Worm (Caenorhabditis elegans) whole organism, L2 larva: Measurements from ENCODE around the gene vps-16.

Experiments
- F13H6.1 ChIP-seq: sonication (generic microtip); optimal IDR thresholded peaks from 2 replicates; lab custom pipeline; 2016; ENCODE audit warnings: missing genetic modification characterization, missing compliant biosample characterization
- R02D3.7 ChIP-seq: fragments of 150-350 bp; optimal IDR thresholded peaks from 2 replicates; lab custom pipeline; 2014; ENCODE audit warnings: missing biosample characterization, missing genetic modification characterization
- Y55F3AM.14 ChIP-seq: fragments of 200-800 bp; sonication (Bioruptor generic); optimal IDR thresholded peaks from 2 replicates; lab custom pipeline; 2018; ENCODE audit warnings: mild to moderate bottlenecking, missing genetic modification characterization, missing compliant biosample characterization
- alr-1 ChIP-seq: fragments of 150-350 bp; optimal IDR thresholded peaks from 2 replicates; lab custom pipeline; 2014; ENCODE audit warnings: missing biosample characterization, missing genetic modification characterization
- aly-2 ChIP-seq: fragments of 150-350 bp; optimal IDR thresholded peaks from 2 replicates; lab custom pipeline; 2014; ENCODE audit warnings: missing biosample characterization, missing genetic modification characterization
- blmp-1 ChIP-seq: sonication (generic microtip); optimal IDR thresholded peaks from 2 replicates; lab custom pipeline; 2017; ENCODE audit warnings: missing genetic modification characterization, mild to moderate bottlenecking, missing compliant biosample characterization, antibody characterized with exemption, moderate library complexity; ENCODE audit not compliant: insufficient read depth
- ceh-16 ChIP-seq: fragments of 150-350 bp; optimal IDR thresholded peaks from 2 replicates; lab custom pipeline; 2014; ENCODE audit warnings: missing biosample characterization, missing genetic modification characterization
- crh-2 ChIP-seq: sonication (generic microtip); optimal IDR thresholded peaks from 2 replicates; lab custom pipeline; 2017; ENCODE audit warnings: missing biosample characterization, missing genetic modification characterization
- egl-27 ChIP-seq: sonication (generic microtip); optimal IDR thresholded peaks from 3 replicates; lab custom pipeline; 2017; ENCODE audit warnings: missing biosample characterization, missing genetic modification reagents, missing genetic modification characterization
- elt-1 ChIP-seq: fragments of 150-350 bp; optimal IDR thresholded peaks from 2 replicates; lab custom pipeline; 2014; ENCODE audit warnings: missing biosample characterization, missing genetic modification characterization
- elt-3 ChIP-seq: sonication (generic microtip); optimal IDR thresholded peaks from 2 replicates; lab custom pipeline; 2017; ENCODE audit warnings: missing biosample characterization, missing genetic modification characterization
- lin-39 ChIP-seq: fragments of 150-350 bp; optimal IDR thresholded peaks from 2 replicates; lab custom pipeline; 2014; ENCODE audit warnings: missing biosample characterization, missing genetic modification reagents, missing genetic modification characterization
- lsy-2 ChIP-seq, 2 experiments: fragments of 150-350 bp in 1 of 2; sonication (generic microtip) in 1 of 2; optimal IDR thresholded peaks; 2 replicates each; lab custom pipeline; 2014 to 2017; ENCODE audit warnings: missing biosample characterization in 2 of 2, missing genetic modification characterization in 2 of 2
- mbf-1 ChIP-seq: sonication (generic microtip); optimal IDR thresholded peaks from 2 replicates; lab custom pipeline; 2017; ENCODE audit warnings: missing biosample characterization, missing genetic modification characterization
- mdl-1 ChIP-seq, 2 experiments: fragments of 150-350 bp in 1 of 2; sonication (generic microtip) in 1 of 2; optimal IDR thresholded peaks; 2 replicates each; lab custom pipeline; 2017; ENCODE audit warnings: missing biosample characterization in 2 of 2, missing genetic modification characterization in 2 of 2
- nhr-11 ChIP-seq: fragments of 150-350 bp; optimal IDR thresholded peaks from 2 replicates; lab custom pipeline; 2014; ENCODE audit warnings: missing biosample characterization, missing genetic modification characterization
- nhr-129 ChIP-seq: fragments of 150-350 bp; optimal IDR thresholded peaks from 2 replicates; lab custom pipeline; 2014; ENCODE audit warnings: missing biosample characterization, missing genetic modification characterization
- nhr-23 ChIP-seq: fragments of 150-350 bp; optimal IDR thresholded peaks from 2 replicates; lab custom pipeline; 2014; ENCODE audit warnings: missing biosample characterization, missing genetic modification reagents, missing genetic modification characterization
- nhr-237 ChIP-seq: fragments of 150-350 bp; optimal IDR thresholded peaks from 2 replicates; lab custom pipeline; 2014; ENCODE audit warnings: missing biosample characterization, missing genetic modification characterization
- nhr-25 ChIP-seq: fragments of 150-350 bp; sonication (generic microtip); optimal IDR thresholded peaks from 3 replicates; lab custom pipeline; 2014; ENCODE audit warnings: missing biosample characterization, missing genetic modification characterization
- nhr-77 ChIP-seq: fragments of 150-350 bp; optimal IDR thresholded peaks from 2 replicates; lab custom pipeline; 2014; ENCODE audit warnings: missing biosample characterization, missing genetic modification characterization
- skn-1 ChIP-seq: sonication (generic microtip); optimal IDR thresholded peaks from 2 replicates; lab custom pipeline; 2017; ENCODE audit warnings: missing biosample characterization, missing genetic modification characterization
- sma-9 ChIP-seq, 2 experiments: fragments of 150-350 bp in 1 of 2; sonication (generic microtip) in 1 of 2; optimal IDR thresholded peaks; 2 replicates each; lab custom pipeline; 2014 to 2016; ENCODE audit warnings: missing genetic modification characterization in 2 of 2, mild to moderate bottlenecking in 1 of 2, missing biosample characterization in 1 of 2, missing compliant biosample characterization in 1 of 2, missing genetic modification reagents in 1 of 2, moderate library complexity in 1 of 2
- snpc-4 ChIP-seq: fragments of 150-350 bp; optimal IDR thresholded peaks from 2 replicates; lab custom pipeline; 2014; ENCODE audit warnings: missing biosample characterization, missing genetic modification characterization
- unc-39 ChIP-seq: fragments of 150-350 bp; optimal IDR thresholded peaks from 2 replicates; lab custom pipeline; 2014; ENCODE audit warnings: missing biosample characterization, missing genetic modification characterization
- unc-55 ChIP-seq: fragments of 150-350 bp; sonication (generic microtip); optimal IDR thresholded peaks from 3 replicates; lab custom pipeline; 2014; ENCODE audit warnings: missing biosample characterization, missing genetic modification reagents, missing genetic modification characterization
- zag-1 ChIP-seq: fragments of 150-350 bp; optimal IDR thresholded peaks from 2 replicates; lab custom pipeline; 2014; ENCODE audit warnings: missing biosample characterization, missing genetic modification characterization
- ztf-11 ChIP-seq: sonication (generic microtip); optimal IDR thresholded peaks from 2 replicates; lab custom pipeline; 2017; ENCODE audit warnings: missing biosample characterization, missing genetic modification characterization
- ztf-4 ChIP-seq: fragments of 150-350 bp; optimal IDR thresholded peaks from 2 replicates; lab custom pipeline; 2014; ENCODE audit warnings: missing biosample characterization, missing genetic modification characterization

vps-16 gene

ce11 chrIII:6478256-6479004 lies 45.4 kb downstream of the vps-16 start, which contains the start of gene zip-8:
Gene zip-8, plus strand, starts transcription at chrIII:6478955.
- TF ChIP-seq lsy-2 (tag; optimal IDR thresholded peaks at IDR 0.05; lab: Kevin White, UChicago) (no peak), nhr-25 (tag; lab: Kevin White, UChicago) (no peak), skn-1 (tag; lab: Kevin White, UChicago) (no peak), aly-2 (tag; lab: Kevin White, UChicago) (no peak), sma-9 (GFP tag; optimal IDR thresholded peaks at IDR 0.05; lab: Kevin White, UChicago) (no peak), sma-9 (tag; optimal IDR thresholded peaks at IDR 0.05; lab: Kevin White, UChicago) (no peak), elt-1 (no peak), mbf-1 (no peak), nhr-237 (tag; lab: Kevin White, UChicago) (no peak), nhr-11 (tag; lab: Kevin White, UChicago) (no peak), zag-1 (tag; lab: Kevin White, UChicago) (no peak), Y55F3AM.14 (GFP tag; lab: Kevin White, UChicago) (no peak), egl-27 (tag; lab: Kevin White, UChicago) (no peak), ztf-11 (tag; lab: Kevin White, UChicago) (no peak), nhr-23 (tag; lab: Kevin White, UChicago) (no peak), crh-2 (tag; lab: Kevin White, UChicago) (no peak), ceh-16 (tag; lab: Kevin White, UChicago) (no peak), unc-55 (GFP tag; lab: Kevin White, UChicago) (no peak), elt-3 (tag; lab: Kevin White, UChicago) (no peak), R02D3.7 (tag; lab: Kevin White, UChicago) (no peak)

- TF ChIP-seq F13H6.1 (tag; lab: Kevin White, UChicago), result no peak
- no peak for TF ChIP-seq nhr-11 (tag; lab: Kevin White, UChicago)
- no peak for TF ChIP-seq lin-39 (tag; lab: Kevin White, UChicago)
- TF ChIP-seq unc-39, result no peak
- TF ChIP-seq zag-1 (tag; lab: Kevin White, UChicago), result no peak
- TF ChIP-seq mdl-1 (tag; optimal IDR thresholded peaks at IDR 0.05; lab: Kevin White, UChicago), result no peak
- TF ChIP-seq snpc-4 (tag; lab: Kevin White, UChicago), result no peak
- no peak for TF ChIP-seq blmp-1 (tag; lab: Kevin White, UChicago)
- no peak for TF ChIP-seq aly-2 (tag; lab: Kevin White, UChicago)
Observed at ce11 chrIII:6479439-6479838, 46.4 kb downstream of the vps-16 start.

DNA sequence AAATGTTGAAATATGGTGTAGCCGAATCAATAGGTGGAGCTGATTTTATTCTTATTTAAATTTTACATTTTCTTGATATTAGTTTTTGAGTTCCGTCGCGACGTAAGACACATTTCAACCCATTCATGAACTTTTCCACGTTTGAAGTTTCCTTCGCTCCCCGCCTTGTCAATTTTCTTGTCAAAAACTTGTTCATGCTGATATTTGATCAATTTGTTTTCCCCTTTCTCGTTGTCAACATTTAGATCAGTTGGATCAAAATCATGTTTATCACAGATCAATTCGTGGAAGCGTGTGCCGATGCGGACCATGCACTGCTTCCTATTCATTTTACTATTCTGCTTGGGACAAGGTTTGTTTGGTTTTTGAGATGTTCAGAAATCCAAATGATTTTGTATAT lies 49.9 kb downstream of the vps-16 start, which contains the start of gene chtb-2:
Gene chtb-2 (plus strand): TSS at position 301 of the 400 bp plus-strand sequence.
- no peak for TF ChIP-seq R02D3.7 (tag; lab: Kevin White, UChicago)
- TF ChIP-seq alr-1 (tag; lab: Kevin White, UChicago), result no peak
- no peak for TF ChIP-seq nhr-77 (tag; lab: Kevin White, UChicago)
- no peak for TF ChIP-seq lin-39 (tag; lab: Kevin White, UChicago)
- TF ChIP-seq ztf-4 (tag; lab: Kevin White, UChicago), result no peak
- TF ChIP-seq nhr-129 (tag; lab: Kevin White, UChicago), result no peak
- TF ChIP-seq snpc-4 (tag; lab: Kevin White, UChicago), result no peak
- TF ChIP-seq nhr-11 (tag; lab: Kevin White, UChicago), result no peak
